Fruit fly (Drosophila melanogaster) whole organism, wandering third instar larva: ENCODE data around the gene RNaseX25.
A peak's percentile ranks its signal among the peaks of the same experiment; 100 is the strongest.

Experiments used
- CG32264 ChIP-seq: fragments of 200-800 bp; sonication (Bioruptor generic); optimal IDR thresholded peaks from 2 replicates; lab custom pipeline; 2016; ENCODE audit warnings: missing biosample characterization, missing genetic modification characterization
- CrebA ChIP-seq: fragments of 200-800 bp; sonication (Bioruptor generic); optimal IDR thresholded peaks from 2 replicates; lab custom pipeline; 2016; ENCODE audit warnings: missing biosample characterization, mild to moderate bottlenecking, missing genetic modification characterization, borderline replicate concordance
- GATAd ChIP-seq: sonication (Bioruptor generic); optimal IDR thresholded peaks from 2 replicates; lab custom pipeline; 2016; ENCODE audit warnings: missing biosample characterization, missing genetic modification characterization
- Hnf4 ChIP-seq: fragments of 200-800 bp; sonication (Bioruptor generic); optimal IDR thresholded peaks from 2 replicates; lab custom pipeline; 2016; ENCODE audit warnings: missing biosample characterization, mild to moderate bottlenecking, missing genetic modification characterization
- Hr78 ChIP-seq: fragments of >200 bp; optimal IDR thresholded peaks from 2 replicates; lab custom pipeline; 2017; ENCODE audit warnings: missing biosample characterization, missing genetic modification characterization
- Hr83 ChIP-seq: fragments of 200-300 bp; sonication (Bioruptor generic); optimal IDR thresholded peaks from 2 replicates; lab custom pipeline; 2016; ENCODE audit warnings: missing biosample characterization, mild to moderate bottlenecking, missing genetic modification characterization, moderate library complexity; ENCODE audit not compliant: poor library complexity, severe bottlenecking
- Mio ChIP-seq: sonication (Bioruptor generic); optimal IDR thresholded peaks from 2 replicates; lab custom pipeline; 2016; ENCODE audit warnings: missing biosample characterization, missing genetic modification characterization
- Myc ChIP-seq: fragments of >200 bp; optimal IDR thresholded peaks from 2 replicates; lab custom pipeline; 2017
- N ChIP-seq: fragments of >200 bp; optimal IDR thresholded peaks from 2 replicates; lab custom pipeline; 2018; ENCODE audit warnings: missing biosample characterization, missing external identifiers, missing genetic modification characterization
- OdsH ChIP-seq: fragments of 200-800 bp; sonication (Bioruptor generic); optimal IDR thresholded peaks from 2 replicates; lab custom pipeline; 2016; ENCODE audit warnings: missing biosample characterization, mild to moderate bottlenecking, missing genetic modification characterization
- Rel ChIP-seq, 2 experiments: fragments of 200-800 bp; sonication (Bioruptor generic) in 1 of 2; optimal IDR thresholded peaks; 2 replicates in 1 of 2; 3 replicates in 1 of 2; lab custom pipeline; 2016 to 2019; ENCODE audit warnings: mild to moderate bottlenecking in 2 of 2, missing biosample characterization in 2 of 2, missing genetic modification characterization in 2 of 2, moderate library complexity in 1 of 2
- Sp1 ChIP-seq: fragments of 200-800 bp; sonication (Bioruptor generic); optimal IDR thresholded peaks from 3 replicates; lab custom pipeline; 2019; ENCODE audit warnings: missing biosample characterization, mild to moderate bottlenecking, missing genetic modification characterization, moderate library complexity
- Vsx2 ChIP-seq: fragments of 200-300, 225-300 bp; sonication (Bioruptor generic); optimal IDR thresholded peaks from 2 replicates; lab custom pipeline; 2018; ENCODE audit warnings: missing biosample characterization, missing genetic modification characterization; ENCODE audit not compliant: partially characterized antibody
- brk ChIP-seq: fragments of 200-800 bp; sonication (Bioruptor generic); optimal IDR thresholded peaks from 2 replicates; lab custom pipeline; 2016; ENCODE audit warnings: missing biosample characterization, mild to moderate bottlenecking, missing genetic modification characterization
- dmrt93B ChIP-seq: fragments of 200-800 bp; sonication (Bioruptor generic); optimal IDR thresholded peaks from 2 replicates; lab custom pipeline; 2018; ENCODE audit warnings: missing biosample characterization, mild to moderate bottlenecking, missing genetic modification characterization
- ey ChIP-seq: fragments of 200-800 bp; sonication (Bioruptor generic); optimal IDR thresholded peaks from 2 replicates; lab custom pipeline; 2016; ENCODE audit warnings: missing biosample characterization, missing genetic modification characterization
- foxo ChIP-seq, 2 experiments: fragments of 200-800 bp; sonication (Bioruptor generic); optimal IDR thresholded peaks; 2 replicates in 1 of 2; 3 replicates in 1 of 2; lab custom pipeline; 2016 to 2017; ENCODE audit warnings: missing biosample characterization in 2 of 2, missing genetic modification characterization in 2 of 2
- fru ChIP-seq: fragments of 200-800 bp; sonication (Bioruptor generic); optimal IDR thresholded peaks from 3 replicates; lab custom pipeline; 2016; ENCODE audit warnings: missing biosample characterization, mild to moderate bottlenecking, missing genetic modification characterization
- lola ChIP-seq: fragments of >200 bp; optimal IDR thresholded peaks from 2 replicates; lab custom pipeline; 2017; ENCODE audit warnings: missing biosample characterization, missing genetic modification characterization
- pan ChIP-seq: fragments of >200 bp; optimal IDR thresholded peaks from 2 replicates; lab custom pipeline; 2017
- psq ChIP-seq: fragments of 200-800 bp; sonication (Bioruptor generic); optimal IDR thresholded peaks from 3 replicates; lab custom pipeline; 2017; ENCODE audit warnings: missing biosample characterization, mild to moderate bottlenecking, missing genetic modification characterization, moderate library complexity
- sage ChIP-seq: fragments of 200-800 bp; sonication (Bioruptor generic); optimal IDR thresholded peaks from 2 replicates; lab custom pipeline; 2016; ENCODE audit warnings: missing biosample characterization, mild to moderate bottlenecking, missing genetic modification characterization
- sv ChIP-seq: fragments of 200-800 bp; sonication (Bioruptor generic); optimal IDR thresholded peaks from 3 replicates; lab custom pipeline; 2016; ENCODE audit warnings: missing biosample characterization, missing genetic modification characterization
- tai ChIP-seq: sonication (Bioruptor generic); optimal IDR thresholded peaks from 2 replicates; lab custom pipeline; 2016; ENCODE audit warnings: missing biosample characterization, missing genetic modification characterization
- usp ChIP-seq: fragments of >200 bp; optimal IDR thresholded peaks from 2 replicates; lab custom pipeline; 2017; ENCODE audit warnings: missing biosample characterization, missing genetic modification characterization
- woc ChIP-seq: sonication (Bioruptor generic); optimal IDR thresholded peaks from 2 replicates; lab custom pipeline; 2016; ENCODE audit warnings: missing biosample characterization, mild to moderate bottlenecking, missing genetic modification characterization

Gene RNaseX25

DNA sequence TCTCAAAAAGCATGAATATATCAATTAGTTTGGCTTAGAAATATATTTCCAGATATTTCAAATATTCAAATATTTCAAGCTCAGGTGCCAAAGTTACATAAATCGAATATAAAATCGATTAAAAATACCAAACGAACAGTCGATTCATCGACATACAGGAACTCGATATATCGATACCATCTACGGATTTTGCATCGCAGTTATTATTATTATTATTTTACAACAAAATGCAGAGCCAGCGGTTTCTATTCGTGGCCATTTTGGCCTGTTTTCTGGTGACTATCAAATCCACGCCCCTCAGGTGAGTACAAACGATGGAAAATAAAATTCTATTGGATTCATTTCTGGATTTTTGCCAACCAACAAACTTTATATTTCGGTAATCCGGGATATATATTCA is at the start of gene RNaseX25:
Gene RNaseX25 (plus strand): TSS at position 147 of the 400 bp plus-strand sequence.
- no peak for TF ChIP-seq foxo (GFP tag; optimal IDR thresholded peaks at IDR 0.05; lab: Kevin White, UChicago)
- peak; percentile 13 for TF ChIP-seq sage (GFP tag; lab: Kevin White, UChicago)

DNA sequence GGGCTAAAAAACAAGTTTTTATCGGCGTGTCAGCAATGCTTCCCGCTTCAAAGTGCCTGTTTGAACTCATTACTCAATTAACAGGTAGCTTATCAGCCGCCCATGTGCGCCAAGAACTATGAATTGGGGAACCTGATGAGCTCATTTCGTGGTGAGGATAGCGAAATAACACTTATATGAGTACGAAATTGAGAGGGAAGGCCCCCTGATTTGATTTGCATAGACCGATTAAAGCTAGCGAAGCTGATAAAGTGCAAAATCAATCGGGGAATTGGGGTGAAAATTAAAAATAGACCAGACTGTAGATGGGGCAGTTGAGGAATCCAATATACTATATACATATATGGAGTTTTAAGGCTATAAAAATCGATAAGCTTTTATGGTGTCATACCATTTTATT is 36.2 kb upstream of the RNaseX25 start:
- no peak for TF ChIP-seq ey
- TF ChIP-seq Rel (GFP tag; optimal IDR thresholded peaks at IDR 0.05; lab: Kevin White, UChicago), result no peak
- TF ChIP-seq Rel (tag; optimal IDR thresholded peaks at IDR 0.05; lab: Kevin White, UChicago), result peak; percentile 61

DNA sequence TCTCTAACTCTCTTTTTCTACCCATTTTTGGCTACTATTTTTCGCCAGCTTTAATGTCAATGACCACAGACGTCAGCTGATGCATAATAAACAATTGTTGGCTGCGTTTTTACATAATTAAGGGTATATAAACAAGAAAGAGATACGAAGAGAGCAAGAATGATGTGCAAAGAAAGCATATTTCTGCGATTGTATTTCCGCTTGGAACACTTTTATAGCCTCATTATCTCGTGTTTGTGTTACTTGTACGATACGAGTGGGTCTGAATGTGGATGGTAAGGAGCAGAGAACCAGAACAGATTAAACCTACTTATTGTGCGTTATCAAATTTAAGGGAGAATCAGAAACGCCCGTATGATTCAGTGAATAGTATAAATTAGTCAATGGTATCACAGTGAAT is 35.5 kb upstream of the RNaseX25 start:
- no peak for TF ChIP-seq Hr83 (GFP tag; lab: Kevin White, UChicago)
- TF ChIP-seq lola (GFP tag; lab: Kevin White, UChicago), result no peak
- no peak for TF ChIP-seq brk (GFP tag; lab: Kevin White, UChicago)
- TF ChIP-seq pan (lab: Kevin White, UChicago), result no peak
- no peak for TF ChIP-seq sage (GFP tag; lab: Kevin White, UChicago)
- TF ChIP-seq Myc (lab: Kevin White, UChicago), result no peak
- no peak for TF ChIP-seq ey
- no peak for TF ChIP-seq foxo (GFP tag; optimal IDR thresholded peaks at IDR 0.05; lab: Kevin White, UChicago)
- TF ChIP-seq Hnf4 (GFP tag; lab: Kevin White, UChicago), result no peak
- no peak for TF ChIP-seq sv (GFP tag; lab: Kevin White, UChicago)
- no peak for TF ChIP-seq woc (GFP tag; lab: Kevin White, UChicago)
- no peak for TF ChIP-seq GATAd
- no peak for TF ChIP-seq tai
- no peak for TF ChIP-seq Hr78
- TF ChIP-seq Vsx2 (GFP tag; lab: Kevin White, UChicago), result no peak

DNA sequence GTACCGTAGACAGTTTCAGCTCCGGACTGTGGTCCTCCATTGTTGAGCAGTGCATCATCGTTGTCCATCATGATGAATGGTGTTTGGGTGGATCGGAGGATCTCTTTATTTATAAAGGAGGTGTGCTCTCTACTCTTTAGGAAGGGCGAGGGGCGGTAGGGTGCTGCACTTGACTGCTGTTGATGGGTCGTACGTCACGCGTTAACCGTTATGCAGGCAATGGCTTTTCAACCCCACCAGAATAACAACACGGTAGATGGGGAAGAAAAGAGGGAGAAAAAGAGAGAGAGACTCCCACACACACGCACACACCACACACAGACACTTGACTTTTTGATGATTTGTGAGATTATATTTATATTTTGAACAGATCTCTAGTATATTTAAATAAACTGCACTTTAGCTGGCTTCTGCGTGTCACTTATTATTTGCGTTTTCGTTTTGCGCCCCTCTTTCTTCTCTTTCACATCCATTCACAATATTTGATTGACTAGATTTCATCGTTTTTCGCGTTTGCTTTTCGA is 34.9 kb upstream of the RNaseX25 start:
- peak; percentile 78 for TF ChIP-seq psq
- no peak for TF ChIP-seq fru (GFP tag; lab: Kevin White, UChicago)

DNA sequence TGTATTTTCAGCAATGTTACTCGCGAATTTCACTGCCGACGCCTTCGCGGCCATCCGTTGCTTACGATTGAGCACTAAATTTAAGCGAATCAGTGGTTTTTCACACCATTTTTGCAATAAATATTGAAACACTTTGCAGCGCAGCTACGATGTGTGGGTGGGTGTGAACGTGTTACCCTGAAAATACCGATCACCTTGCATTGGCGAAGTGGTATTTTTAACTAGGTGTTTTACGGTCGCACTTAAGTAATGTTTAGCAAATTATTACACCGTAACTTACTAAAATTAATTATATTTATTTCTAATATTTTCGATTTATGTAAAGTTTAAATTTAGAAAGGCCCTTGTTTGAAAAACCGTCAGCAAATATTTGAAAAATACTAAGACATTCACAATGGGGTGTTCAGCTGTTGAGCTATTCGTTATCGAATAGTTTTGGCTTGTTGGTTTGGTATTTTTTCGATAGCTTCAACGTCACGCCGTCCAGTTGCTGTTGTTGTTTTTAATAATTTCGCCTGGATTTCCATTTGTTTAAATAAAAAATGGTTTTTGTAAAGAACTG is 34.4 kb upstream of the RNaseX25 start, which contains the start of the genes syd and Srp9:
Gene syd (minus strand): TSS at position 188 of the 562 bp plus-strand sequence.
Gene Srp9 (plus strand): TSS at position 441 of the 562 bp plus-strand sequence.
- TF ChIP-seq OdsH, result no peak
- no peak for TF ChIP-seq Sp1 (GFP tag; lab: Kevin White, UChicago)
- TF ChIP-seq Mio (GFP tag; lab: Kevin White, UChicago), result no peak
- TF ChIP-seq foxo (GFP tag; optimal IDR thresholded peaks at IDR 0.05; lab: Kevin White, UChicago), result no peak
- TF ChIP-seq Vsx2 (GFP tag; lab: Kevin White, UChicago), result no peak
- no peak for TF ChIP-seq dmrt93B
- TF ChIP-seq Rel (GFP tag; optimal IDR thresholded peaks at IDR 0.05; lab: Kevin White, UChicago), result no peak
- peak; percentile 56 for TF ChIP-seq Rel (tag; optimal IDR thresholded peaks at IDR 0.05; lab: Kevin White, UChicago)
- peak; percentile 7 for TF ChIP-seq brk (GFP tag; lab: Kevin White, UChicago)
- TF ChIP-seq ey, result no peak
- peak; percentile 63 for TF ChIP-seq psq
- TF ChIP-seq N, result no peak
- TF ChIP-seq, all 38 proteins: peak for 3

DNA sequence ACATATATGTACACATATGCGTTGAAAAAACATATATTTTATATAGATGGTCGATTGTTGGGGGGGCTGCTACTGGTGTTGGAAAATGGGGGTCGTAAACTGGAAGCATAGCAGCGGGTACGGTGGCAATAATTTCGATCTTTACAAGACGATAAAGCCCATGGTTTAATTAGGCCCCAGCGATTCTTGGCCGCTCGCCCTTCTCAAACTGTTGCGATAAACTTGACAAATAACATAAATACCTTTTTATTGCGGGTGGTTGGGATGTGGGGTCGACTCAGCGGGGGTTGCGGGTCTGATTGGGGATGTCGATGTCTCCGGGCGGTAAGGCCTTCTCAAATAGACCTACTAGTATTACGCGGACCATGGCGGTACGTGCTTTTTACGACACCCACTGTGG is 31.8 kb upstream of the RNaseX25 start:
- no peak for TF ChIP-seq Sp1 (GFP tag; lab: Kevin White, UChicago)

DNA sequence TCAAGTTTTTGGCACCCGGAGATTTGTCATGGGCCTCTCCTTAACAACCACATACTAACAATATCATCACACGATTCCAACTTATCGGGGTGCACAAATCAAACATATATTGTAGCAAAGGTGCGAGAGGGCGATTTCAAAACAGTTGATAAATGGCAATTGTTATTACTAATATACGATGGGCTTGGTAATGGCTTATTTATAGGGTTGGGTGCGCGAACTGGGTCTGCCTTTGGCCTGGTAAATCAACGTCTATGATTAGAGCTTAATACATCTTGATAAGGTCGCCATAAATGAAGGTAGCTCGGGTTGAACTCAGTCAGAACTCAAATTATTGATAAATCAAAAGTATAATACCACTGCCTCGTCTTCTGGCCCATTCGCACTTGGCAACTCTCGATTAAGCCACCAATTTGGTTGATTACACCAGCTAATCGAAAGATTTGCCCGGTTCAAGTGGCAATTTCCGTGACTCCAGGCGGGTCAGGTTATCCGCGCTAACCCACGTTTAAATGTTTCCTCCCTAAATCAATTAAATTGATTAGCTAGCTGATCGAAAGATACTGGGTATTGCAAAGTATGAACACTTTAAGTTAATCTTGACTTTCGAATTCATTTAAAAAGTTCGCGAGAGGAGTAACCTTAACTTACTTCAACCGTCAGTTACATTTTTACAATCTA is 29.7 kb upstream of the RNaseX25 start:
- TF ChIP-seq OdsH, result no peak
- no peak for TF ChIP-seq usp (GFP tag; lab: Kevin White, UChicago)
- TF ChIP-seq CG32264 (GFP tag; lab: Kevin White, UChicago), result no peak
- peak; percentile 14 for TF ChIP-seq CrebA (GFP tag; lab: Kevin White, UChicago)
